Fruit fly (Drosophila melanogaster) whole organism, pupa: ENCODE measurements around the gene CG12010.

ENCODE experiments used
- CG10348 ChIP-seq: fragments of 200-800 bp; sonication (Bioruptor generic); IDR thresholded peaks from 2 replicates; pipeline ENCODE4 v1.3.6; 2022; ENCODE audit warnings: missing biosample characterization, missing genetic modification characterization
- CG12605 ChIP-seq: fragments of 200-800 bp; sonication (Bioruptor generic); IDR thresholded peaks from 2 replicates; pipeline ENCODE4 v1.3.6; 2022; ENCODE audit warnings: missing biosample characterization, missing genetic modification characterization
- CG13204 ChIP-seq: fragments of 200-800 bp; sonication (Bioruptor generic); optimal IDR thresholded peaks from 2 replicates; lab custom pipeline; 2018; ENCODE audit warnings: missing biosample characterization, mild to moderate bottlenecking, missing genetic modification characterization, moderate library complexity
- CG14655 ChIP-seq: fragments of 200-800 bp; sonication (Bioruptor generic); optimal IDR thresholded peaks from 3 replicates; lab custom pipeline; 2017; ENCODE audit warnings: mild to moderate bottlenecking, missing biosample characterization, missing genetic modification reagents, missing genetic modification characterization
- CG15710 ChIP-seq: fragments of 200-800 bp; sonication (Bioruptor generic); optimal IDR thresholded peaks from 2 replicates; lab custom pipeline; 2018; ENCODE audit warnings: missing biosample characterization, mild to moderate bottlenecking, missing genetic modification characterization, moderate library complexity
- CG17806 ChIP-seq: fragments of 200-800 bp; sonication (Bioruptor generic); optimal IDR thresholded peaks from 2 replicates; lab custom pipeline; 2018; ENCODE audit warnings: missing biosample characterization, mild to moderate bottlenecking, missing genetic modification characterization, moderate library complexity
- CG32121 ChIP-seq: fragments of 200-800 bp; sonication (Bioruptor generic); IDR thresholded peaks from 2 replicates; pipeline ENCODE4 v1.3.6; 2022; ENCODE audit warnings: missing biosample characterization, missing genetic modification characterization
- CG34367 ChIP-seq: fragments of 200-800 bp; sonication (Bioruptor generic); optimal IDR thresholded peaks from 2 replicates; lab custom pipeline; 2018; ENCODE audit warnings: missing biosample characterization, mild to moderate bottlenecking, missing genetic modification characterization
- CG4496 ChIP-seq: fragments of 200-800 bp; sonication (Bioruptor generic); IDR thresholded peaks from 3 replicates; pipeline ENCODE4 v1.3.6; 2022; ENCODE audit warnings: missing biosample characterization, missing genetic modification characterization
- CG8159 ChIP-seq: fragments of 200-800 bp; sonication (Bioruptor generic); optimal IDR thresholded peaks from 3 replicates; lab custom pipeline; 2018; ENCODE audit warnings: missing biosample characterization, mild to moderate bottlenecking, missing genetic modification characterization, moderate library complexity
- CG8301 ChIP-seq: fragments of 200-800 bp; sonication (Bioruptor generic); optimal IDR thresholded peaks from 2 replicates; lab custom pipeline; 2018; ENCODE audit warnings: missing biosample characterization, mild to moderate bottlenecking, missing genetic modification characterization
- CG9948 ChIP-seq: fragments of 200-800 bp; sonication (Bioruptor generic); optimal IDR thresholded peaks from 2 replicates; lab custom pipeline; 2018; ENCODE audit warnings: missing biosample characterization, mild to moderate bottlenecking, missing genetic modification characterization, moderate library complexity
- D1 ChIP-seq: fragments of 200-800 bp; sonication (Bioruptor generic); optimal IDR thresholded peaks from 2 replicates; lab custom pipeline; 2018; ENCODE audit warnings: missing biosample characterization, mild to moderate bottlenecking, missing genetic modification characterization, moderate library complexity
- EcR ChIP-seq: fragments of 200-800 bp; sonication (Bioruptor generic); optimal IDR thresholded peaks from 3 replicates; lab custom pipeline; 2019; ENCODE audit warnings: missing biosample characterization, missing genetic modification characterization, mild to moderate bottlenecking, moderate library complexity, missing genetic modification reagents
- Ets98B ChIP-seq: fragments of 200-800 bp; sonication (Bioruptor generic); IDR thresholded peaks from 2 replicates; pipeline ENCODE4 v1.3.6; 2022; ENCODE audit warnings: missing biosample characterization, missing genetic modification characterization
- Pif1A ChIP-seq: fragments of 200-800 bp; sonication (Bioruptor generic); optimal IDR thresholded peaks from 3 replicates; lab custom pipeline; 2016; ENCODE audit warnings: missing biosample characterization, missing genetic modification characterization
- Pif1B ChIP-seq: fragments of 200-800 bp; sonication (Bioruptor generic); optimal IDR thresholded peaks from 3 replicates; lab custom pipeline; 2016; ENCODE audit warnings: missing biosample characterization, missing genetic modification characterization
- Snoo ChIP-seq: fragments of 200-800 bp; sonication (Bioruptor generic); optimal IDR thresholded peaks from 3 replicates; lab custom pipeline; 2017; ENCODE audit warnings: missing biosample characterization, mild to moderate bottlenecking, missing genetic modification characterization, inconsistent platforms
- fd96Ca ChIP-seq: fragments of 200-800 bp; sonication (Bioruptor generic); IDR thresholded peaks from 3 replicates; pipeline ENCODE4 v1.3.6; 2022; ENCODE audit warnings: missing biosample characterization, missing genetic modification characterization
- gl ChIP-seq: fragments of 200-800 bp; sonication (Bioruptor generic); optimal IDR thresholded peaks from 2 replicates; lab custom pipeline; 2018; ENCODE audit warnings: missing biosample characterization, mild to moderate bottlenecking, missing genetic modification characterization
- rn ChIP-seq: fragments of 200-800 bp; sonication (Bioruptor generic); IDR thresholded peaks from 2 replicates; pipeline ENCODE4 v1.3.6; 2022; ENCODE audit warnings: missing biosample characterization, missing genetic modification characterization

Gene CG12010

DNA sequence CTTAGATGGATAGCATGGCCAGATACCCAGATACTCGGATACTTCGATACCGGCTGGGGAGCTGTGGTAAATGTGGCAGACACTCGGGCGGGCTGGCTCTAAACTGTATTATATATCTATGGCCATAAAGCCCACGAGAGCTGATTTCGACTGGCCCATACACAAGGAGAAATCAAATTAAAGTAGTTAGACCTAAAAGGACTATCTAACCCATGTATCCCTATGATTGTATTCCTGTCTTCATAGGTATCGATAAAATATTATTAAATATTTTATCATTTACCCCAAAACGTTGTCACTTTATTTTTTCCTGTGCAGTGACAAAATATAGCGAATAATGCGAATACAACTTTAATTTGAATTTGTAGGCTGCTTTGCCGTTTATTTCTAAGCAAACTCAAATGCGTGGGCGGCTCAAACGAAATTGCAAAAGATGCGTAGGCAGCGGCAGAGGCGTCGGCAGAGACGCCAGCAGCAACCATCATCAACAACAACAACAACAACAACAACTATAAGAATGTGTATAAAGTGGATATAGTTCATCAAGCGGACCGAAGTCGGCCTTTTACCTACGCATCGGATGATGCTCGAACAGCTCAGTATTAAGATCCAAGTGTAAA is 7.9 kb downstream of the CG12010 start:
- TF ChIP-seq rn (GFP tag; lab: Robert Waterston, UW) (peak; percentile 41; the same call in 1 of the 2 replicates), Pif1A (GFP tag; lab: Kevin White, UChicago) (no peak), CG4496 (GFP tag; lab: Robert Waterston, UW) (peak; percentile 74), CG15710 (tag; lab: Kevin White, UChicago) (no peak), CG9948 (tag; lab: Kevin White, UChicago) (no peak), D1 (tag; lab: Kevin White, UChicago) (no peak), CG14655 (GFP tag; lab: Kevin White, UChicago) (peak; percentile 13), CG10348 (0 out of 2 replicates have a peak, but pooled peaks have one; percentile 31), gl (tag; lab: Kevin White, UChicago) (no peak), CG8301 (tag; lab: Kevin White, UChicago) (peak; percentile 30), CG12605 (GFP tag; lab: Robert Waterston, UW) (0 out of 2 replicates have a peak, but pooled peaks have one; percentile 52), CG34367 (tag; lab: Kevin White, UChicago) (no peak), Ets98B (GFP tag; lab: Robert Waterston, UW) (peak; percentile 69), CG32121 (peak; percentile 71)

DNA sequence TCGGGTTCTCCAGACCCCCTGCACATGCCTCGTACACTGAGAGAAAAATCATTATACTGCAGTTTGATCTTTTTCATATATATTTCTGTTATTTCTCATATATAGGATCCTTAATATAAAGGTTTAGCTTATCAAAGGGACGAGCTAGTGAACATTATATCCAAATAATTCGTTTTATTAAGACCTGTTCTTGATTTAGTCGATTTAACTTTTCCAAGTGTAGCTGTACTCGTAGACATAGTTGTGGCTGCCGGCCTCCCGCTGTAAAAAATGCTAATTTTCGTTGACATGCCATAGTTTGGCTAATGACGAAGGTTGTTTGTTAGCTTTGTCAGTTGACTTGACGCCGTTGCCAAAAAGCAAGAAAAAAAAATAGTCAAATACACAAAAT is 8.4 kb downstream of the CG12010 start:
- no peak for TF ChIP-seq rn (GFP tag; lab: Robert Waterston, UW)
- TF ChIP-seq Pif1B (GFP tag; lab: Kevin White, UChicago) = peak; percentile 11
- TF ChIP-seq CG13204 (GFP tag; lab: Kevin White, UChicago) = no peak
- peak; percentile 54 for TF ChIP-seq CG15710 (tag; lab: Kevin White, UChicago)
- TF ChIP-seq CG10348 = 0 out of 2 replicates have a peak, but pooled peaks have one; percentile 33
- peak; percentile 79 for TF ChIP-seq CG8301 (tag; lab: Kevin White, UChicago)
- TF ChIP-seq CG34367 (tag; lab: Kevin White, UChicago) = peak; percentile 45
- peak; percentile 56 for TF ChIP-seq CG32121
- peak; percentile 70 for TF ChIP-seq CG12605 (GFP tag; lab: Robert Waterston, UW)
- TF ChIP-seq CG17806 = peak; percentile 57
- peak; percentile 65 for TF ChIP-seq CG14655 (GFP tag; lab: Kevin White, UChicago)
- peak; percentile 44; the same call in 2 of the 3 replicates for TF ChIP-seq fd96Ca
- TF ChIP-seq CG8159 (tag; lab: Kevin White, UChicago) = peak; percentile 69
- TF ChIP-seq D1 (tag; lab: Kevin White, UChicago) = no peak
- peak; percentile 83 for TF ChIP-seq CG4496 (GFP tag; lab: Robert Waterston, UW)
- TF ChIP-seq EcR (GFP tag; lab: Kevin White, UChicago) = no peak
- TF ChIP-seq gl (tag; lab: Kevin White, UChicago) = no peak
- TF ChIP-seq Snoo (tag; lab: Kevin White, UChicago) = no peak
- TF ChIP-seq Ets98B (GFP tag; lab: Robert Waterston, UW) = peak; percentile 72
- TF ChIP-seq CG9948 (tag; lab: Kevin White, UChicago) = peak; percentile 58
- TF ChIP-seq Pif1A (GFP tag; lab: Kevin White, UChicago) = peak; percentile 34

DNA sequence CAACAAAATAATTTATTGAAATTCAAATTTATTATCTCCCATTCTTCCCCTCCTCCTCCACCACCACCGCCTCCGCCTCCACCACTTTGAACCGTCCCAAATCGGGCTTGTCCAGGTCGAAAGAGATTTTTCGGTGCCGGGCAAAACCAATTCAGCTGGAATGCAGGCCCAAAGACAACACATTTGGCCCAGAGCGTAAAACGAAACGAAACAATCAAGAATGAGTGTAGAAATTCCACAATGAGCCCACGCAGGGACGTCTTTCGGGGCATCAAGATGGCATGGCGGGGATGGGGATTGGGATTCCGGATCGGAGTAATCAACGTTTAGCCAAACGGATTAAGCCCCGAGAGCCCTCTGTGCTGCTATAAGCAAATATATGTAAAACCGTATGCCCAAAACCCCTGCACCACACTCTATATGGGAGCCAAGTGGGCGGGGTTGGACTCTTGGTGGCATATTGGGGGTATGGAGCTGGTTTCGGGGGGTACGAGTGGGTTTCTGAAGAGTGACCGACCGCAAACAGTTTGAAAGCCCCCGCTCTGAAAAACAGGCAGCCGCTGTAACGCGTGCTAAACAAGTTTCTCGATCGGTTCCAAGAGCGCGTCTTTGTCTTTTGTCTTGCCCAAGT is 10.0 kb downstream of the CG12010 start:
- TF ChIP-seq CG4496 (GFP tag; lab: Robert Waterston, UW) = no peak
- no peak for TF ChIP-seq gl (tag; lab: Kevin White, UChicago)
- TF ChIP-seq rn (GFP tag; lab: Robert Waterston, UW) = no peak
- no peak for TF ChIP-seq fd96Ca
- TF ChIP-seq CG13204 (GFP tag; lab: Kevin White, UChicago) = peak; percentile 58
- TF ChIP-seq EcR (GFP tag; lab: Kevin White, UChicago) = peak; percentile 87
- TF ChIP-seq CG15710 (tag; lab: Kevin White, UChicago) = no peak
- TF ChIP-seq CG12605 (GFP tag; lab: Robert Waterston, UW) = peak; percentile 28; the same call in 1 of the 2 replicates
- TF ChIP-seq Ets98B (GFP tag; lab: Robert Waterston, UW) = no peak
- TF ChIP-seq Pif1B (GFP tag; lab: Kevin White, UChicago) = no peak

DNA sequence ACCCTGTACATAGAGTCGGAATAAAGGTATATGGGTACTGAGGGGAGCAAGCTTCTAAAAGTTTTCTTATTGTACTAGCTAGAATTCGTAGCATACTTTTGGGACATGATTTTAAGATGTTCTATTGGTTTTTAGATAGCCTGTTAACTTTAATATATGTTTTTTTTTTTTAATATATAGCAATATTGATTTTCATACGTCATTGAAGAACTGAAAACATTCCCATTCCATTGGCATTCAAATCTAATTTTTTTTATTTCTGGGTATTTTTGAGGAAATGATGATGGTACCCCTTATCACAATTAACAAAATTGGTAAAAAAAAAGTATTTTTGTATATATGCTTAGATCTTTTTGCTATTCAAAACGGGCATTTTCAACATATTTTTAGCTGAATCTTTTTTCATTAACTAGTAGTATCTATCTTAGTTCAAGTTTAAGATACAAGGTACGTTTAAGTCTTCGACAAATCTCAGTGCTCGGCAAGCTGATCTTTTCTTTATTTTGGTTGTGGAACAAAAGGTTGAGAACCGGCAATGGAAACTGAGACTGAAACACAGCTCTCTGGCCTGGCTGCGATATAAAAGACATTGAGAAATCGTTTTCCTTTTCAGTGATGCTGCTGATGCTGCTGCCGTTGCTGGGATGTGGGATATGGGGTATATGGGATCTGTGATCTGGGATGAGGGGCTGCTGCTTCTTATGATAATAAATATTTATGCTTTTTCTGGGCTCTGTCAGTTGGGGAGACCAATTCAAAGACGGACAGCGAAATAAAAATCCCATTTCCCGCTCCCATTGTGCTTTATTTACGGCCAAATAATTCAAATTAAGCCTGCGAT is 10.7 kb downstream of the CG12010 start:
- TF ChIP-seq CG9948 (tag; lab: Kevin White, UChicago) (peak; percentile 54), CG10348 (no peak), Snoo (tag; lab: Kevin White, UChicago) (peak; percentile 75), CG8301 (tag; lab: Kevin White, UChicago) (peak; percentile 37), CG8159 (tag; lab: Kevin White, UChicago) (peak; percentile 77), fd96Ca (0 out of 3 replicates have a peak, but pooled peaks have one; percentile 25), gl (tag; lab: Kevin White, UChicago) (no peak), CG14655 (GFP tag; lab: Kevin White, UChicago) (peak; percentile 79), CG12605 (GFP tag; lab: Robert Waterston, UW) (no peak), CG32121 (no peak), D1 (tag; lab: Kevin White, UChicago) (no peak), CG4496 (GFP tag; lab: Robert Waterston, UW) (peak; percentile 60), CG13204 (GFP tag; lab: Kevin White, UChicago) (peak; percentile 10), CG17806 (peak; percentile 60), Pif1B (GFP tag; lab: Kevin White, UChicago) (peak; percentile 21), rn (GFP tag; lab: Robert Waterston, UW) (no peak; the same call in 1 of the 2 replicates), CG34367 (tag; lab: Kevin White, UChicago) (no peak), CG15710 (tag; lab: Kevin White, UChicago) (peak; percentile 56), Pif1A (GFP tag; lab: Kevin White, UChicago) (peak; percentile 49), Ets98B (GFP tag; lab: Robert Waterston, UW) (peak; percentile 38; the same call in 1 of the 2 replicates), EcR (GFP tag; lab: Kevin White, UChicago) (peak; percentile 83)
